Fruit fly (Drosophila melanogaster) whole organism, embryonic: ENCODE data around the gene CG32023.

ENCODE experiments used
- Adf1 ChIP-seq: fragments of 200-800 bp; sonication (Bioruptor generic); IDR thresholded peaks from 2 replicates; pipeline ENCODE4 v1.3.6; 2022; ENCODE audit warnings: missing biosample characterization, missing genetic modification characterization
- CG11247 ChIP-seq: fragments of 200-800 bp; sonication (Bioruptor generic); IDR thresholded peaks from 2 replicates; pipeline ENCODE4 v1.3.6; 2022; ENCODE audit warnings: missing biosample characterization, missing genetic modification characterization
- CG14050 ChIP-seq: fragments of 200-800 bp; sonication (Bioruptor generic); IDR thresholded peaks from 3 replicates; pipeline ENCODE4 v1.3.6; 2022; ENCODE audit warnings: missing biosample characterization, missing genetic modification characterization
- CG14667 ChIP-seq: fragments of 200-800 bp; sonication (Bioruptor generic); IDR thresholded peaks from 2 replicates; pipeline ENCODE4 v1.3.6; 2022; ENCODE audit warnings: missing biosample characterization, missing genetic modification characterization
- CG1529 ChIP-seq: fragments of 200-800 bp; sonication (Bioruptor generic); optimal IDR thresholded peaks from 3 replicates; lab custom pipeline; 2018; ENCODE audit warnings: missing biosample characterization, missing genetic modification characterization
- CG1603 ChIP-seq: fragments of 200-800 bp; sonication (Bioruptor generic); optimal IDR thresholded peaks from 2 replicates; lab custom pipeline; 2019; ENCODE audit warnings: missing biosample characterization, mild to moderate bottlenecking, missing genetic modification characterization, moderate library complexity
- CG16863 ChIP-seq: fragments of 200-800 bp; sonication (Bioruptor generic); optimal IDR thresholded peaks from 3 replicates; lab custom pipeline; 2016; ENCODE audit warnings: missing biosample characterization, missing genetic modification characterization
- CG18619 ChIP-seq: fragments of 200-800 bp; sonication (Bioruptor generic); optimal IDR thresholded peaks from 3 replicates; lab custom pipeline; 2017; ENCODE audit warnings: missing biosample characterization, mild to moderate bottlenecking, missing genetic modification characterization
- CG3847 ChIP-seq: fragments of 200-800 bp; sonication (Bioruptor generic); IDR thresholded peaks from 2 replicates; pipeline ENCODE4 v1.3.6; 2022; ENCODE audit warnings: missing biosample characterization, missing genetic modification characterization
- CG6654 ChIP-seq: fragments of 200-800 bp; sonication (Bioruptor generic); optimal IDR thresholded peaks from 2 replicates; lab custom pipeline; 2017; ENCODE audit warnings: missing biosample characterization, mild to moderate bottlenecking, missing genetic modification characterization
- CG8290 ChIP-seq, 3 experiments: fragments of 200-800 bp; sonication (Bioruptor generic); optimal IDR thresholded peaks; 2 replicates each; lab custom pipeline; 2016 to 2019; ENCODE audit warnings: missing biosample characterization in 3 of 3, missing genetic modification characterization in 3 of 3, mild to moderate bottlenecking in 2 of 3, moderate library complexity in 1 of 3
- CG9609 ChIP-seq: fragments of 200-800 bp; sonication (Bioruptor generic); optimal IDR thresholded peaks from 3 replicates; lab custom pipeline; 2016; ENCODE audit warnings: missing biosample characterization, missing genetic modification characterization
- D ChIP-seq, 2 experiments: fragments of 200-800 bp in 1 of 2; fragments of >200 bp in 1 of 2; sonication (Bioruptor generic) in 1 of 2; optimal IDR thresholded peaks; 2 replicates in 1 of 2; 3 replicates in 1 of 2; lab custom pipeline; 2017; ENCODE audit warnings: mild to moderate bottlenecking in 1 of 2, missing biosample characterization in 1 of 2, missing genetic modification characterization in 1 of 2, missing genetic modification reagents in 1 of 2
- Elba2 ChIP-seq: fragments of 200-800 bp; sonication (Bioruptor generic); optimal IDR thresholded peaks from 3 replicates; lab custom pipeline; 2016; ENCODE audit warnings: missing biosample characterization, missing genetic modification characterization
- Fer3 ChIP-seq: fragments of 200-800 bp; sonication (Bioruptor generic); optimal IDR thresholded peaks from 2 replicates; lab custom pipeline; 2018; ENCODE audit warnings: missing biosample characterization, mild to moderate bottlenecking, missing genetic modification characterization, moderate library complexity
- Hmx ChIP-seq: fragments of 200-800 bp; sonication (Bioruptor generic); optimal IDR thresholded peaks from 2 replicates; lab custom pipeline; 2016; ENCODE audit warnings: missing biosample characterization, missing genetic modification characterization
- Hr78 ChIP-seq, 2 experiments: fragments of 200-800 bp in 1 of 2; fragments of >200 bp in 1 of 2; sonication (Bioruptor generic) in 1 of 2; optimal IDR thresholded peaks; 2 replicates each; lab custom pipeline; 2017 to 2019; ENCODE audit warnings: missing biosample characterization in 2 of 2, missing genetic modification characterization in 2 of 2, mild to moderate bottlenecking in 1 of 2, moderate library complexity in 1 of 2
- MBD-R2 ChIP-seq: fragments of 200-800 bp; sonication (Bioruptor generic); IDR thresholded peaks from 2 replicates; pipeline ENCODE4 v1.3.6; 2022; ENCODE audit warnings: missing biosample characterization, missing genetic modification characterization
- Meics ChIP-seq: fragments of 200-800 bp; sonication (Bioruptor generic); optimal IDR thresholded peaks from 2 replicates; lab custom pipeline; 2017; ENCODE audit warnings: missing biosample characterization, mild to moderate bottlenecking, missing genetic modification characterization
- Mes4 ChIP-seq: fragments of 200-800 bp; sonication (Bioruptor generic); optimal IDR thresholded peaks from 2 replicates; lab custom pipeline; 2016; ENCODE audit warnings: missing biosample characterization, missing genetic modification characterization
- Mrtf ChIP-seq: fragments of 200-800 bp; sonication (Bioruptor generic); IDR thresholded peaks from 3 replicates; pipeline ENCODE4 v1.3.6; 2022; ENCODE audit warnings: missing biosample characterization, missing genetic modification characterization
- NFAT ChIP-seq: fragments of 200-800 bp; sonication (Bioruptor generic); IDR thresholded peaks from 2 replicates; pipeline ENCODE4 v1.3.6; 2022; ENCODE audit warnings: missing biosample characterization, missing genetic modification characterization
- PHDP ChIP-seq: fragments of 200-800 bp; sonication (Bioruptor generic); optimal IDR thresholded peaks from 3 replicates; lab custom pipeline; 2018; ENCODE audit warnings: missing biosample characterization, mild to moderate bottlenecking, missing genetic modification characterization, moderate library complexity
- Ptx1 ChIP-seq: fragments of 200-800 bp; sonication (Bioruptor generic); IDR thresholded peaks from 2 replicates; pipeline ENCODE4 v1.3.6; 2022; ENCODE audit warnings: missing biosample characterization, missing genetic modification characterization
- Rfx ChIP-seq: fragments of 200-800 bp; sonication (Bioruptor generic); IDR thresholded peaks from 2 replicates; pipeline ENCODE4 v1.3.6; 2022; ENCODE audit warnings: missing biosample characterization, missing genetic modification characterization
- Six4 ChIP-seq: fragments of 200-800 bp; sonication (Bioruptor generic); optimal IDR thresholded peaks from 2 replicates; lab custom pipeline; 2016; ENCODE audit warnings: missing biosample characterization, missing genetic modification characterization
- Ssrp ChIP-seq: fragments of 200-800 bp; sonication (Bioruptor generic); optimal IDR thresholded peaks from 2 replicates; lab custom pipeline; 2018; ENCODE audit warnings: missing biosample characterization, mild to moderate bottlenecking, missing genetic modification characterization, moderate library complexity
- Vsx1 ChIP-seq: fragments of 200-800 bp; sonication (Bioruptor generic); optimal IDR thresholded peaks from 2 replicates; lab custom pipeline; 2017; ENCODE audit warnings: missing biosample characterization, mild to moderate bottlenecking, missing genetic modification characterization, missing genetic modification reagents
- ap ChIP-seq: fragments of 200-800 bp; sonication (Bioruptor generic); IDR thresholded peaks from 2 replicates; pipeline ENCODE4 v1.3.6; 2022; ENCODE audit warnings: missing biosample characterization, missing genetic modification characterization
- ara ChIP-seq: fragments of 200-800 bp; sonication (Bioruptor generic); IDR thresholded peaks from 2 replicates; pipeline ENCODE4 v1.3.6; 2022; ENCODE audit warnings: missing biosample characterization, missing genetic modification characterization
- ash1 ChIP-seq: fragments of 200-800 bp; sonication (Bioruptor generic); optimal IDR thresholded peaks from 2 replicates; lab custom pipeline; 2018; ENCODE audit warnings: missing biosample characterization, mild to moderate bottlenecking, missing genetic modification characterization
- chif ChIP-seq, 2 experiments: fragments of 200-800 bp; sonication (Bioruptor generic); optimal IDR thresholded peaks; 3 replicates each; lab custom pipeline; 2016; ENCODE audit warnings: missing biosample characterization in 2 of 2, missing genetic modification characterization in 2 of 2
- crol ChIP-seq: fragments of 200-800 bp; sonication (Bioruptor generic); IDR thresholded peaks from 2 replicates; pipeline ENCODE4 v1.3.6; 2022; ENCODE audit warnings: missing biosample characterization, missing genetic modification characterization
- fd3F ChIP-seq: fragments of 200-800 bp; sonication (Bioruptor generic); optimal IDR thresholded peaks from 2 replicates; lab custom pipeline; 2018; ENCODE audit warnings: missing biosample characterization, mild to moderate bottlenecking, missing genetic modification characterization, moderate library complexity
- grau ChIP-seq: fragments of 200-800 bp; optimal IDR thresholded peaks from 3 replicates; lab custom pipeline; 2019; ENCODE audit warnings: missing biosample characterization, mild to moderate bottlenecking, missing genetic modification characterization, moderate library complexity
- hkb ChIP-seq, 2 experiments: fragments of 200-800 bp in 1 of 2; fragments of >200 bp in 1 of 2; sonication (Bioruptor generic) in 1 of 2; IDR thresholded peaks in 1 of 2; optimal IDR thresholded peaks in 1 of 2; 2 replicates each; pipeline versions ENCODE4 v1.3.6 to Lab custom; 2017 to 2022; ENCODE audit warnings: missing biosample characterization in 1 of 2, missing genetic modification characterization in 1 of 2
- jumu ChIP-seq: fragments of 200-800 bp; sonication (Bioruptor generic); optimal IDR thresholded peaks from 3 replicates; lab custom pipeline; 2016; ENCODE audit warnings: missing biosample characterization, missing genetic modification characterization
- ken ChIP-seq: fragments of 200-800 bp; sonication (Bioruptor generic); IDR thresholded peaks from 3 replicates; pipeline ENCODE4 v1.3.6; 2022; ENCODE audit warnings: missing biosample characterization, missing genetic modification characterization
- lab ChIP-seq: fragments of 200-800 bp; sonication (Bioruptor generic); optimal IDR thresholded peaks from 3 replicates; lab custom pipeline; 2017; ENCODE audit warnings: missing biosample characterization, missing genetic modification characterization, mild to moderate bottlenecking, moderate library complexity, missing genetic modification reagents
- lmd ChIP-seq: fragments of 200-800 bp; sonication (Bioruptor generic); IDR thresholded peaks from 2 replicates; pipeline ENCODE4 v1.3.6; 2022; ENCODE audit warnings: missing biosample characterization, missing genetic modification characterization
- mld ChIP-seq: fragments of 200-800 bp; sonication (Bioruptor generic); IDR thresholded peaks from 3 replicates; pipeline ENCODE4 v1.3.6; 2022; ENCODE audit warnings: missing biosample characterization, missing genetic modification characterization; ENCODE audit not compliant: partially characterized antibody
- pho ChIP-seq: fragments of 200-800 bp; sonication (Bioruptor generic); optimal IDR thresholded peaks from 2 replicates; lab custom pipeline; 2016; ENCODE audit warnings: missing biosample characterization, missing genetic modification characterization
- pnt ChIP-seq: fragments of 200-800 bp; sonication (Bioruptor generic); optimal IDR thresholded peaks from 3 replicates; lab custom pipeline; 2016; ENCODE audit warnings: missing biosample characterization, missing genetic modification characterization
- shn ChIP-seq: fragments of 200-800 bp; sonication (Bioruptor generic); optimal IDR thresholded peaks from 3 replicates; lab custom pipeline; 2016; ENCODE audit warnings: missing biosample characterization, missing genetic modification characterization
- so ChIP-seq: fragments of 200-800 bp; sonication (Bioruptor generic); IDR thresholded peaks from 3 replicates; pipeline ENCODE4 v1.3.6; 2022; ENCODE audit warnings: missing biosample characterization, missing genetic modification characterization
- ssp ChIP-seq: fragments of 200-800 bp; sonication (Bioruptor generic); IDR thresholded peaks from 2 replicates; pipeline ENCODE4 v1.3.6; 2022; ENCODE audit warnings: missing biosample characterization, missing genetic modification characterization
- stc ChIP-seq: fragments of 200-800 bp; sonication (Bioruptor generic); IDR thresholded peaks from 2 replicates; pipeline ENCODE4 v1.3.6; 2022; ENCODE audit warnings: missing biosample characterization, missing genetic modification characterization
- tgo ChIP-seq: fragments of 200-800 bp; sonication (Bioruptor generic); IDR thresholded peaks from 3 replicates; pipeline ENCODE4 v1.3.6; 2022; ENCODE audit warnings: missing biosample characterization, missing genetic modification characterization
- ttk ChIP-seq: fragments of 200-800 bp; sonication (Bioruptor generic); IDR thresholded peaks from 2 replicates; pipeline ENCODE4 v2.1.2; 2022; ENCODE audit warnings: missing biosample characterization, missing genetic modification characterization

Gene CG32023

dm6 chr3L:8763037-8763454 is 40.9 kb downstream of the CG32023 start (continued):
- TF ChIP-seq pho (GFP tag; lab: Kevin White, UChicago) (peak; percentile 32), Ptx1 (GFP tag; lab: Robert Waterston, UW) (peak; percentile 68), tgo (GFP tag; lab: Robert Waterston, UW) (peak; percentile 36; the same call in 1 of the 3 replicates), MBD-R2 (GFP tag; lab: Robert Waterston, UW) (peak; percentile 20; the same call in 1 of the 2 replicates), CG14667 (GFP tag; lab: Robert Waterston, UW) (0 out of 2 replicates have a peak, but pooled peaks have one; percentile 19), Adf1 (GFP tag; lab: Robert Waterston, UW) (0 out of 2 replicates have a peak, but pooled peaks have one; percentile 18), ash1 (GFP tag; lab: Kevin White, UChicago) (no peak), Meics (GFP tag; lab: Kevin White, UChicago) (peak; percentile 12), Rfx (peak; percentile 57), so (GFP tag; lab: Robert Waterston, UW) (peak; percentile 64), stc (peak; percentile 67; the same call in 1 of the 2 replicates), grau (tag; lab: Kevin White, UChicago) (peak; percentile 23), CG1529 (GFP tag; lab: Kevin White, UChicago) (no peak), ap (GFP tag; lab: Robert Waterston, UW) (peak; percentile 38; the same call in 1 of the 2 replicates), Hr78 (GFP tag; optimal IDR thresholded peaks at IDR 0.05; lab: Kevin White, UChicago) (no peak), CG11247 (GFP tag; lab: Robert Waterston, UW) (peak; percentile 49), CG14050 (GFP tag; lab: Robert Waterston, UW) (peak; percentile 44; the same call in 2 of the 3 replicates), shn (peak; percentile 3), CG6654 (GFP tag; lab: Kevin White, UChicago) (no peak), Fer3 (tag; lab: Kevin White, UChicago) (peak; percentile 34), CG8290 (GFP tag; optimal IDR thresholded peaks at IDR 0.05; lab: Kevin White, UChicago) (no peak), CG8290 (tag; optimal IDR thresholded peaks at IDR 0.05; lab: Kevin White, UChicago) (peak in 1 of 2 experiments; percentile 31), Vsx1 (GFP tag; lab: Kevin White, UChicago) (no peak), Six4 (GFP tag; lab: Kevin White, UChicago) (no peak), lmd (GFP tag; lab: Robert Waterston, UW) (peak; percentile 66), Mes4 (GFP tag; lab: Kevin White, UChicago) (peak; percentile 6), crol (GFP tag; lab: Robert Waterston, UW) (peak; percentile 56), Ssrp (tag; lab: Kevin White, UChicago) (peak; percentile 46), hkb (optimal IDR thresholded peaks at IDR 0.05; lab: Kevin White, UChicago) (no peak), hkb (GFP tag; IDR thresholded peaks at IDR 0.05; lab: Robert Waterston, UW) (0 out of 2 replicates have a peak, but pooled peaks have one; percentile 28), CG16863 (GFP tag; lab: Kevin White, UChicago) (peak; percentile 24), ssp (GFP tag; lab: Robert Waterston, UW) (peak; percentile 43), pnt (no peak), CG3847 (peak; percentile 51; the same call in 1 of the 2 replicates), PHDP (tag; lab: Kevin White, UChicago) (peak; percentile 43), Mrtf (GFP tag; lab: Robert Waterston, UW) (peak; percentile 72; the same call in 2 of the 3 replicates), fd3F (peak; percentile 48), ara (peak; percentile 15; the same call in 1 of the 2 replicates), ken (GFP tag; lab: Robert Waterston, UW) (peak; percentile 73), CG1603 (tag; lab: Kevin White, UChicago) (peak; percentile 21), D (optimal IDR thresholded peaks at IDR 0.05; lab: Kevin White, UChicago) (no peak), D (GFP tag; optimal IDR thresholded peaks at IDR 0.05; lab: Kevin White, UChicago) (peak; percentile 7), Elba2 (GFP tag; lab: Kevin White, UChicago) (no peak), CG9609 (GFP tag; lab: Kevin White, UChicago) (peak; percentile 16), ttk (GFP tag; lab: Robert Waterston, UW) (peak; percentile 73), Hmx (GFP tag; lab: Kevin White, UChicago) (no peak), CG18619 (GFP tag; lab: Kevin White, UChicago) (peak; percentile 47), mld (GFP tag; lab: Robert Waterston, UW) (0 out of 3 replicates have a peak, but pooled peaks have one; percentile 17), chif (GFP tag; optimal IDR thresholded peaks at IDR 0.05; lab: Kevin White, UChicago) (peak; percentile 10 to 55), NFAT (GFP tag; lab: Robert Waterston, UW) (peak; percentile 41; the same call in 1 of the 2 replicates), jumu (GFP tag; lab: Kevin White, UChicago) (peak; percentile 6), lab (GFP tag; lab: Kevin White, UChicago) (peak; percentile 26)
